Worm (Caenorhabditis elegans) whole organism, young adult: ENCODE results near the gene fbxa-72.

ENCODE experiments used
- F33H1.4 ChIP-seq: fragments of 200-800 bp; sonication (Bioruptor generic); IDR thresholded peaks from 2 replicates; pipeline ENCODE4 v1.3.6; 2022; ENCODE audit warnings: missing genetic modification reagents, missing genetic modification characterization, missing compliant biosample characterization
- T26A5.8 ChIP-seq: sonication (generic microtip); optimal IDR thresholded peaks from 2 replicates; lab custom pipeline; 2016; ENCODE audit warnings: missing genetic modification characterization, missing compliant biosample characterization
- Y67H2A.10 ChIP-seq: fragments of 200-800 bp; sonication (Bioruptor generic); conservative IDR thresholded peaks from 2 replicates; pipeline ENCODE4 v1.3.6; 2022; ENCODE audit warnings: missing genetic modification reagents, missing genetic modification characterization, missing compliant biosample characterization
- ceh-40 ChIP-seq: fragments of 200-800 bp; sonication (Bioruptor generic); IDR thresholded peaks from 2 replicates; pipeline ENCODE4 v1.3.6; 2022; ENCODE audit warnings: missing genetic modification characterization, missing compliant biosample characterization
- egrh-3 ChIP-seq: fragments of 200-800 bp; sonication (Bioruptor generic); IDR thresholded peaks from 2 replicates; pipeline ENCODE4 v1.3.6; 2022; ENCODE audit warnings: missing genetic modification reagents, missing genetic modification characterization, missing compliant biosample characterization
- hlh-12 ChIP-seq: sonication (generic microtip); optimal IDR thresholded peaks from 2 replicates; lab custom pipeline; 2016; ENCODE audit warnings: missing genetic modification characterization, missing compliant biosample characterization
- mes-4 ChIP-seq: sonication (generic microtip); optimal IDR thresholded peaks from 2 replicates; lab custom pipeline; 2016; ENCODE audit warnings: missing genotype, missing genetic modification characterization, missing compliant biosample characterization
- nfya-1 ChIP-seq: sonication (generic microtip); optimal IDR thresholded peaks from 2 replicates; lab custom pipeline; 2017; ENCODE audit warnings: antibody characterized with exemption, missing compliant biosample characterization, missing genetic modification characterization, borderline replicate concordance; ENCODE audit not compliant: insufficient read depth
- pha-4 ChIP-seq: fragments of 150-350 bp; sonication (generic microtip); optimal IDR thresholded peaks from 2 replicates; lab custom pipeline; 2014; ENCODE audit warnings: missing biosample characterization, missing genetic modification reagents, missing genetic modification characterization
- sea-2 ChIP-seq: fragments of 200-800 bp; sonication (Bioruptor generic); IDR thresholded peaks from 2 replicates; pipeline ENCODE4 v1.3.6; 2022; ENCODE audit warnings: missing genetic modification characterization, missing compliant biosample characterization
- snpc-1.3 ChIP-seq: sonication (generic microtip); optimal IDR thresholded peaks from 2 replicates; lab custom pipeline; 2017; ENCODE audit warnings: missing genetic modification characterization, mild to moderate bottlenecking, missing compliant biosample characterization, antibody characterized with exemption, moderate library complexity, missing genotype, missing genetic modification reagents; ENCODE audit not compliant: insufficient read depth
- snpc-4 ChIP-seq, 5 experiments: fragments of 150-350 bp in 1 of 5; sonication (generic microtip) in 4 of 5; optimal IDR thresholded peaks; 2 replicates each; lab custom pipeline; 2014 to 2018; ENCODE audit warnings: missing genetic modification characterization in 5 of 5, missing biosample characterization in 3 of 5, antibody characterized with exemption in 2 of 5, mild to moderate bottlenecking in 2 of 5, missing compliant biosample characterization in 2 of 5, missing genotype in 2 of 5, moderate library complexity in 2 of 5, missing genetic modification reagents in 1 of 5

- TF ChIP-seq egrh-3 (GFP tag; lab: Robert Waterston, UW) (no peak), T26A5.8 (tag; lab: Kevin White, UChicago) (no peak), nfya-1 (no peak), F33H1.4 (no peak), ceh-40 (GFP tag; lab: Robert Waterston, UW) (no peak), pha-4 (tag; lab: Kevin White, UChicago) (no peak), sea-2 (GFP tag; lab: Robert Waterston, UW) (no peak), hlh-12 (no peak), snpc-4 (GFP tag; optimal IDR thresholded peaks at IDR 0.05; lab: Kevin White, UChicago) (no peak), snpc-4 (tag; optimal IDR thresholded peaks at IDR 0.05; lab: Kevin White, UChicago) (no peak), mes-4 (no peak), Y67H2A.10 (GFP tag; lab: Robert Waterston, UW) (no peak), snpc-1.3 (tag; lab: Kevin White, UChicago) (no peak)
These were observed 32.3 kb upstream of the fbxa-72 start, which contains the start of gene srbc-39 for ce11 chrV:708808-709207.
